Fruit fly (Drosophila melanogaster): ENCODE results near the gene in.

dm6 chr3L:20348581-20349093 is 18.4 kb upstream of the in start:
- TF ChIP-seq Ets98B (GFP tag; IDR thresholded peaks at IDR 0.05) (no peak), fd96Ca (GFP tag; IDR thresholded peaks at IDR 0.05) (no peak), CG14655 (GFP tag; optimal IDR thresholded peaks at IDR 0.05) (no peak), Pif1A (GFP tag; optimal IDR thresholded peaks at IDR 0.05) (no peak), rn (GFP tag; IDR thresholded peaks at IDR 0.05) (no peak)
